Worm (Caenorhabditis elegans) whole organism, early embryonic: ENCODE data around the gene sumv-2.

ENCODE experiments used
- B0310.2 ChIP-seq: sonication (generic microtip); optimal IDR thresholded peaks from 2 replicates; lab custom pipeline; 2016; ENCODE audit warnings: mild to moderate bottlenecking, missing genetic modification characterization, missing compliant biosample characterization
- F13C5.2 ChIP-seq: sonication (generic microtip); optimal IDR thresholded peaks from 2 replicates; lab custom pipeline; 2017; ENCODE audit warnings: mild to moderate bottlenecking, missing genetic modification characterization, inconsistent platforms, missing compliant biosample characterization
- aly-1 ChIP-seq: sonication (generic microtip); optimal IDR thresholded peaks from 2 replicates; lab custom pipeline; 2016; ENCODE audit warnings: missing genetic modification characterization, missing compliant biosample characterization
- ama-1 ChIP-seq: fragments of 150-350 bp; optimal IDR thresholded peaks from 2 replicates; lab custom pipeline; 2014
- ceh-13 ChIP-seq: fragments of 200-800 bp; sonication (Bioruptor generic); optimal IDR thresholded peaks from 2 replicates; lab custom pipeline; 2018; ENCODE audit warnings: mild to moderate bottlenecking, missing genetic modification characterization, missing compliant biosample characterization
- ceh-36 ChIP-seq: sonication (generic microtip); optimal IDR thresholded peaks from 2 replicates; lab custom pipeline; 2016; ENCODE audit warnings: missing genetic modification characterization, inconsistent platforms, missing compliant biosample characterization
- ets-7 ChIP-seq: sonication (generic microtip); optimal IDR thresholded peaks from 2 replicates; lab custom pipeline; 2016; ENCODE audit warnings: missing genotype, missing genetic modification characterization, missing compliant biosample characterization
- flt-1 ChIP-seq: fragments of 200-800 bp; sonication (Bioruptor generic); IDR thresholded peaks from 2 replicates; pipeline ENCODE4 v1.3.6; 2022; ENCODE audit warnings: missing genetic modification characterization, missing compliant biosample characterization
- hmbx-1 ChIP-seq: sonication (generic microtip); optimal IDR thresholded peaks from 2 replicates; lab custom pipeline; 2016; ENCODE audit warnings: mild to moderate bottlenecking, missing genetic modification characterization, missing compliant biosample characterization
- hmg-4 ChIP-seq: fragments of 200-800 bp; sonication (Bioruptor generic); optimal IDR thresholded peaks from 2 replicates; lab custom pipeline; 2018; ENCODE audit warnings: mild to moderate bottlenecking, missing genetic modification characterization, missing compliant biosample characterization
- hnd-1 ChIP-seq: sonication (generic microtip); optimal IDR thresholded peaks from 2 replicates; lab custom pipeline; 2016; ENCODE audit warnings: missing genetic modification characterization, missing compliant biosample characterization
- pes-1 ChIP-seq: fragments of 200-800 bp; sonication (Bioruptor generic); IDR thresholded peaks from 2 replicates; pipeline ENCODE4 v1.3.6; 2022; ENCODE audit warnings: missing genetic modification reagents, missing genetic modification characterization, missing compliant biosample characterization
- scrt-1 ChIP-seq: fragments of 200-800 bp; sonication (Bioruptor generic); IDR thresholded peaks from 2 replicates; pipeline ENCODE4 v1.3.6; 2022; ENCODE audit warnings: missing genetic modification characterization, missing compliant biosample characterization
- sea-1 ChIP-seq: fragments of 200-800 bp; sonication (Bioruptor generic); conservative IDR thresholded peaks from 2 replicates; pipeline ENCODE4 v1.3.6; 2022; ENCODE audit warnings: missing genetic modification characterization, missing compliant biosample characterization
- tbx-11 ChIP-seq: fragments of 200-800 bp; sonication (Bioruptor generic); IDR thresholded peaks from 2 replicates; pipeline ENCODE4 v1.3.6; 2022; ENCODE audit warnings: missing genetic modification characterization, missing compliant biosample characterization
- tbx-37 ChIP-seq: fragments of 200-800 bp; sonication (Bioruptor generic); conservative IDR thresholded peaks from 2 replicates; pipeline ENCODE4 v1.3.6; 2022; ENCODE audit warnings: missing genetic modification reagents, missing genetic modification characterization, missing compliant biosample characterization
- tra-4 ChIP-seq: sonication (generic microtip); optimal IDR thresholded peaks from 2 replicates; lab custom pipeline; 2017; ENCODE audit warnings: missing genetic modification characterization, missing compliant biosample characterization

The sumv-2 gene

ce11 chrV:4667062-4667461, 49.7 kb downstream of the sumv-2 start:
- TF ChIP-seq tbx-37 (GFP tag; lab: Robert Waterston, UW) (no peak), aly-1 (tag; lab: Kevin White, UChicago) (peak; percentile 19), ceh-36 (tag; lab: Kevin White, UChicago) (no peak)

ce11 chrV:4668636-4669035, 51.3 kb downstream of the sumv-2 start, which contains the start of gene srx-77:
TSS of gene srx-77 (minus strand) at chrV:4668736.
- TF ChIP-seq sea-1 (GFP tag; lab: Robert Waterston, UW) = no peak
- TF ChIP-seq pes-1 = no peak
- TF ChIP-seq tra-4 = no peak
- TF ChIP-seq hmg-4 (GFP tag; lab: Kevin White, UChicago) = no peak
- no peak for TF ChIP-seq flt-1
- no peak for TF ChIP-seq tbx-37 (GFP tag; lab: Robert Waterston, UW)
- no peak for TF ChIP-seq ama-1 (lab: Kevin White, UChicago)
- TF ChIP-seq ets-7 (tag; lab: Kevin White, UChicago) = no peak
- no peak for TF ChIP-seq B0310.2
- TF ChIP-seq aly-1 (tag; lab: Kevin White, UChicago) = no peak
- no peak for TF ChIP-seq scrt-1 (GFP tag; lab: Robert Waterston, UW)

- TF ChIP-seq ets-7 (tag; lab: Kevin White, UChicago) = no peak
- TF ChIP-seq hmbx-1 = no peak
- TF ChIP-seq tbx-37 (GFP tag; lab: Robert Waterston, UW) = no peak
- no peak for TF ChIP-seq hnd-1 (tag; lab: Kevin White, UChicago)
Measured at ce11 chrV:4672487-4672886, 55.1 kb downstream of the sumv-2 start, which contains the start of gene K03B4.9. TSS of gene K03B4.9 (minus strand) at chrV:4672587.

- no peak for TF ChIP-seq aly-1 (tag; lab: Kevin White, UChicago)
- no peak for TF ChIP-seq tbx-11 (GFP tag; lab: Robert Waterston, UW)
- TF ChIP-seq hmg-4 (GFP tag; lab: Kevin White, UChicago) = no peak
- TF ChIP-seq hnd-1 (tag; lab: Kevin White, UChicago) = no peak
- TF ChIP-seq tra-4 = no peak
- no peak for TF ChIP-seq B0310.2
- no peak for TF ChIP-seq flt-1
- no peak for TF ChIP-seq ceh-13
- TF ChIP-seq scrt-1 (GFP tag; lab: Robert Waterston, UW) = no peak
- no peak for TF ChIP-seq sea-1 (GFP tag; lab: Robert Waterston, UW)
- no peak for TF ChIP-seq ceh-36 (tag; lab: Kevin White, UChicago)
- TF ChIP-seq F13C5.2 (tag; lab: Kevin White, UChicago) = no peak
- TF ChIP-seq hmbx-1 = no peak
- TF ChIP-seq ets-7 (tag; lab: Kevin White, UChicago) = no peak
- TF ChIP-seq ama-1 (lab: Kevin White, UChicago) = no peak
- no peak for TF ChIP-seq pes-1
Measured at ce11 chrV:4674506-4674905, 57.1 kb downstream of the sumv-2 start, which contains the start of gene K03B4.8. TSS of gene K03B4.8 (minus strand) at chrV:4674606.

ce11 chrV:4676092-4676491, 58.7 kb downstream of the sumv-2 start, which contains the start of gene K03B4.6:
TSS of gene K03B4.6 (minus strand) at chrV:4676192.
- no peak for TF ChIP-seq B0310.2
- TF ChIP-seq aly-1 (tag; lab: Kevin White, UChicago) = no peak
- no peak for TF ChIP-seq hmbx-1
- no peak for TF ChIP-seq tbx-11 (GFP tag; lab: Robert Waterston, UW)
- TF ChIP-seq ceh-13 = no peak
- TF ChIP-seq pes-1 = no peak
- no peak for TF ChIP-seq ets-7 (tag; lab: Kevin White, UChicago)
- no peak for TF ChIP-seq scrt-1 (GFP tag; lab: Robert Waterston, UW)
- no peak for TF ChIP-seq hnd-1 (tag; lab: Kevin White, UChicago)
- TF ChIP-seq ama-1 (lab: Kevin White, UChicago) = no peak

- TF ChIP-seq ets-7 (tag; lab: Kevin White, UChicago) = no peak
- TF ChIP-seq ceh-36 (tag; lab: Kevin White, UChicago) = no peak
- no peak for TF ChIP-seq pes-1
- TF ChIP-seq ama-1 (lab: Kevin White, UChicago) = no peak
- no peak for TF ChIP-seq B0310.2
- no peak for TF ChIP-seq F13C5.2 (tag; lab: Kevin White, UChicago)
- no peak for TF ChIP-seq hnd-1 (tag; lab: Kevin White, UChicago)
- TF ChIP-seq scrt-1 (GFP tag; lab: Robert Waterston, UW) = no peak
- no peak for TF ChIP-seq hmbx-1
- no peak for TF ChIP-seq ceh-13
- no peak for TF ChIP-seq tbx-11 (GFP tag; lab: Robert Waterston, UW)
- no peak for TF ChIP-seq tra-4
- no peak for TF ChIP-seq hmg-4 (GFP tag; lab: Kevin White, UChicago)
- no peak for TF ChIP-seq tbx-37 (GFP tag; lab: Robert Waterston, UW)
- no peak for TF ChIP-seq aly-1 (tag; lab: Kevin White, UChicago)
Measured at ce11 chrV:4676812-4677211, 59.5 kb downstream of the sumv-2 start.
